Fruit fly (Drosophila melanogaster) whole organism, embryonic: ENCODE results near the gene CG14282.

Source experiments
- BEAF-32 ChIP-seq: fragments of 200-800 bp; sonication (Bioruptor generic); optimal IDR thresholded peaks from 3 replicates; lab custom pipeline; 2017; ENCODE audit warnings: missing biosample characterization, missing genetic modification characterization, mild to moderate bottlenecking, moderate library complexity, missing genetic modification reagents
- CG10209 ChIP-seq: fragments of 200-800 bp; sonication (Bioruptor generic); optimal IDR thresholded peaks from 3 replicates; lab custom pipeline; 2017; ENCODE audit warnings: missing biosample characterization, mild to moderate bottlenecking, missing genetic modification characterization, missing genetic modification reagents
- CG11504 ChIP-seq: fragments of 200-800 bp; sonication (Bioruptor generic); optimal IDR thresholded peaks from 3 replicates; lab custom pipeline; 2019; ENCODE audit warnings: missing biosample characterization, mild to moderate bottlenecking, missing genetic modification characterization, moderate library complexity
- CG11695 ChIP-seq: fragments of 200-800 bp; sonication (Bioruptor generic); IDR thresholded peaks from 3 replicates; pipeline ENCODE4 v1.3.6; 2022; ENCODE audit warnings: missing biosample characterization, missing genetic modification characterization
- CG12391 ChIP-seq: fragments of 200-800 bp; sonication (Bioruptor generic); optimal IDR thresholded peaks from 3 replicates; lab custom pipeline; 2018; ENCODE audit warnings: missing biosample characterization, mild to moderate bottlenecking, missing genetic modification characterization, moderate library complexity
- CG12769 ChIP-seq: fragments of 200-800 bp; sonication (Bioruptor generic); optimal IDR thresholded peaks from 2 replicates; lab custom pipeline; 2019; ENCODE audit warnings: missing biosample characterization, mild to moderate bottlenecking, missing genetic modification characterization, moderate library complexity
- CG13296 ChIP-seq: fragments of 200-800 bp; sonication (Bioruptor generic); optimal IDR thresholded peaks from 3 replicates; lab custom pipeline; 2018; ENCODE audit warnings: missing biosample characterization, mild to moderate bottlenecking, missing genetic modification characterization
- CG15269 ChIP-seq: fragments of 200-800 bp; sonication (Bioruptor generic); optimal IDR thresholded peaks from 2 replicates; lab custom pipeline; 2018; ENCODE audit warnings: missing biosample characterization, mild to moderate bottlenecking, missing genetic modification characterization, moderate library complexity
- CG1603 ChIP-seq: fragments of 200-800 bp; sonication (Bioruptor generic); optimal IDR thresholded peaks from 2 replicates; lab custom pipeline; 2019; ENCODE audit warnings: missing biosample characterization, mild to moderate bottlenecking, missing genetic modification characterization, moderate library complexity
- CG17385 ChIP-seq: fragments of 200-800 bp; sonication (Bioruptor generic); optimal IDR thresholded peaks from 3 replicates; lab custom pipeline; 2018; ENCODE audit warnings: missing biosample characterization, mild to moderate bottlenecking, missing genetic modification characterization
- CG17612 ChIP-seq: fragments of 200-800 bp; sonication (Bioruptor generic); IDR thresholded peaks from 2 replicates; pipeline ENCODE4 v1.3.6; 2022; ENCODE audit warnings: missing biosample characterization, missing genetic modification characterization
- CG18599 ChIP-seq: fragments of 200-800 bp; sonication (Bioruptor generic); optimal IDR thresholded peaks from 3 replicates; lab custom pipeline; 2017; ENCODE audit warnings: missing biosample characterization, missing genetic modification characterization, mild to moderate bottlenecking, moderate library complexity, missing genetic modification reagents
- CG2712 ChIP-seq: fragments of 200-800 bp; optimal IDR thresholded peaks from 3 replicates; lab custom pipeline; 2019; ENCODE audit warnings: missing biosample characterization, mild to moderate bottlenecking, missing genetic modification characterization, moderate library complexity
- CG30403 ChIP-seq: fragments of 200-800 bp; sonication (Bioruptor generic); optimal IDR thresholded peaks from 3 replicates; lab custom pipeline; 2016; ENCODE audit warnings: missing biosample characterization, missing genetic modification characterization
- CG31441 ChIP-seq: fragments of 200-800 bp; sonication (Bioruptor generic); IDR thresholded peaks from 2 replicates; pipeline ENCODE4 v1.3.6; 2022; ENCODE audit warnings: missing biosample characterization, missing genetic modification characterization
- CG34224 ChIP-seq: fragments of 200-800 bp; sonication (Bioruptor generic); IDR thresholded peaks from 3 replicates; pipeline ENCODE4 v1.3.6; 2022; ENCODE audit warnings: missing biosample characterization, missing genetic modification characterization; ENCODE audit not compliant: partially characterized antibody
- CG7839 ChIP-seq: fragments of 200-800 bp; sonication (Bioruptor generic); optimal IDR thresholded peaks from 3 replicates; lab custom pipeline; 2018; ENCODE audit warnings: missing biosample characterization, mild to moderate bottlenecking, missing genetic modification characterization, moderate library complexity
- CG8290 ChIP-seq, 3 experiments: fragments of 200-800 bp; sonication (Bioruptor generic); optimal IDR thresholded peaks; 2 replicates each; lab custom pipeline; 2016 to 2019; ENCODE audit warnings: missing biosample characterization in 3 of 3, missing genetic modification characterization in 3 of 3, mild to moderate bottlenecking in 2 of 3, moderate library complexity in 1 of 3
- CG9727 ChIP-seq: fragments of 200-800 bp; sonication (Bioruptor generic); optimal IDR thresholded peaks from 3 replicates; lab custom pipeline; 2017; ENCODE audit warnings: missing biosample characterization, mild to moderate bottlenecking, missing genetic modification characterization
- CoRest ChIP-seq: fragments of 200-800 bp; sonication (Bioruptor generic); optimal IDR thresholded peaks from 3 replicates; lab custom pipeline; 2018; ENCODE audit warnings: missing biosample characterization, mild to moderate bottlenecking, missing genetic modification characterization, moderate library complexity
- Deaf1 ChIP-seq: fragments of 200-800 bp; optimal IDR thresholded peaks from 3 replicates; lab custom pipeline; 2019; ENCODE audit warnings: missing biosample characterization, mild to moderate bottlenecking, missing genetic modification characterization, moderate library complexity
- ERR ChIP-seq: fragments of 200-800 bp; sonication (Bioruptor generic); optimal IDR thresholded peaks from 2 replicates; lab custom pipeline; 2016; ENCODE audit warnings: missing biosample characterization, missing genetic modification characterization
- Ets97D ChIP-seq: fragments of 200-800 bp; sonication (Bioruptor generic); optimal IDR thresholded peaks from 3 replicates; lab custom pipeline; 2016; ENCODE audit warnings: missing biosample characterization, missing genetic modification characterization
- Fer1 ChIP-seq: fragments of 200-800 bp; sonication (Bioruptor generic); optimal IDR thresholded peaks from 2 replicates; lab custom pipeline; 2017; ENCODE audit warnings: missing biosample characterization, mild to moderate bottlenecking, missing genetic modification characterization
- Fer3 ChIP-seq: fragments of 200-800 bp; sonication (Bioruptor generic); optimal IDR thresholded peaks from 2 replicates; lab custom pipeline; 2018; ENCODE audit warnings: missing biosample characterization, mild to moderate bottlenecking, missing genetic modification characterization, moderate library complexity
- Hmr ChIP-seq: fragments of 200-800 bp; sonication (Bioruptor generic); optimal IDR thresholded peaks from 3 replicates; lab custom pipeline; 2017; ENCODE audit warnings: mild to moderate bottlenecking, missing biosample characterization, missing genetic modification reagents, missing genetic modification characterization
- Hr51 ChIP-seq, 2 experiments: fragments of 200-800 bp; sonication (Bioruptor generic); optimal IDR thresholded peaks; 2 replicates in 1 of 2; 3 replicates in 1 of 2; lab custom pipeline; 2016 to 2018; ENCODE audit warnings: missing biosample characterization in 2 of 2, missing genetic modification characterization in 2 of 2, mild to moderate bottlenecking in 1 of 2, moderate library complexity in 1 of 2
- Hsf ChIP-seq: fragments of 200-800 bp; sonication (Bioruptor generic); optimal IDR thresholded peaks from 3 replicates; lab custom pipeline; 2016; ENCODE audit warnings: missing biosample characterization, missing genetic modification characterization
- Nf-YC ChIP-seq: fragments of 200-800 bp; optimal IDR thresholded peaks from 3 replicates; lab custom pipeline; 2019; ENCODE audit warnings: missing biosample characterization, mild to moderate bottlenecking, missing genetic modification characterization, moderate library complexity
- Oli ChIP-seq: fragments of 200-800 bp; sonication (Bioruptor generic); optimal IDR thresholded peaks from 2 replicates; lab custom pipeline; 2018; ENCODE audit warnings: missing biosample characterization, mild to moderate bottlenecking, missing genetic modification characterization, moderate library complexity
- PHDP ChIP-seq: fragments of 200-800 bp; sonication (Bioruptor generic); optimal IDR thresholded peaks from 3 replicates; lab custom pipeline; 2018; ENCODE audit warnings: missing biosample characterization, mild to moderate bottlenecking, missing genetic modification characterization, moderate library complexity
- Rfx ChIP-seq: fragments of 200-800 bp; sonication (Bioruptor generic); IDR thresholded peaks from 2 replicates; pipeline ENCODE4 v1.3.6; 2022; ENCODE audit warnings: missing biosample characterization, missing genetic modification characterization
- al ChIP-seq: fragments of 200-800 bp; sonication (Bioruptor generic); IDR thresholded peaks from 2 replicates; pipeline ENCODE4 v1.3.6; 2022; ENCODE audit warnings: missing biosample characterization, missing genetic modification characterization
- bigmax ChIP-seq: fragments of 200-800 bp; sonication (Bioruptor generic); optimal IDR thresholded peaks from 2 replicates; lab custom pipeline; 2018; ENCODE audit warnings: missing biosample characterization, mild to moderate bottlenecking, missing genetic modification characterization
- bsh ChIP-seq, 2 experiments: fragments of 200-800 bp; sonication (Bioruptor generic); optimal IDR thresholded peaks; 2 replicates each; lab custom pipeline; 2017 to 2018; ENCODE audit warnings: mild to moderate bottlenecking in 2 of 2, missing biosample characterization in 2 of 2, missing genetic modification characterization in 2 of 2, moderate library complexity in 1 of 2
- fd3F ChIP-seq: fragments of 200-800 bp; sonication (Bioruptor generic); optimal IDR thresholded peaks from 2 replicates; lab custom pipeline; 2018; ENCODE audit warnings: missing biosample characterization, mild to moderate bottlenecking, missing genetic modification characterization, moderate library complexity
- fd64A ChIP-seq: fragments of 200-800 bp; sonication (Bioruptor generic); optimal IDR thresholded peaks from 3 replicates; lab custom pipeline; 2018; ENCODE audit warnings: missing biosample characterization, mild to moderate bottlenecking, missing genetic modification characterization
- gem ChIP-seq: fragments of 200-800 bp; sonication (Bioruptor generic); optimal IDR thresholded peaks from 2 replicates; lab custom pipeline; 2019; ENCODE audit warnings: missing biosample characterization, mild to moderate bottlenecking, missing genetic modification characterization, moderate library complexity
- grau ChIP-seq: fragments of 200-800 bp; optimal IDR thresholded peaks from 3 replicates; lab custom pipeline; 2019; ENCODE audit warnings: missing biosample characterization, mild to moderate bottlenecking, missing genetic modification characterization, moderate library complexity
- hkb ChIP-seq, 2 experiments: fragments of 200-800 bp in 1 of 2; fragments of >200 bp in 1 of 2; sonication (Bioruptor generic) in 1 of 2; IDR thresholded peaks in 1 of 2; optimal IDR thresholded peaks in 1 of 2; 2 replicates each; pipeline versions ENCODE4 v1.3.6 to Lab custom; 2017 to 2022; ENCODE audit warnings: missing biosample characterization in 1 of 2, missing genetic modification characterization in 1 of 2
- ind ChIP-seq: fragments of 200-800 bp; sonication (Bioruptor generic); optimal IDR thresholded peaks from 3 replicates; lab custom pipeline; 2016; ENCODE audit warnings: missing biosample characterization, missing genetic modification characterization
- lab ChIP-seq: fragments of 200-800 bp; sonication (Bioruptor generic); optimal IDR thresholded peaks from 3 replicates; lab custom pipeline; 2017; ENCODE audit warnings: missing biosample characterization, missing genetic modification characterization, mild to moderate bottlenecking, moderate library complexity, missing genetic modification reagents
- lilli ChIP-seq: fragments of 200-800 bp; sonication (Bioruptor generic); optimal IDR thresholded peaks from 3 replicates; lab custom pipeline; 2016; ENCODE audit warnings: missing biosample characterization, missing genetic modification characterization
- lmd ChIP-seq: fragments of 200-800 bp; sonication (Bioruptor generic); IDR thresholded peaks from 2 replicates; pipeline ENCODE4 v1.3.6; 2022; ENCODE audit warnings: missing biosample characterization, missing genetic modification characterization
- pros ChIP-seq: fragments of 200-800 bp; sonication (Bioruptor generic); optimal IDR thresholded peaks from 3 replicates; lab custom pipeline; 2019; ENCODE audit warnings: missing biosample characterization, mild to moderate bottlenecking, missing genetic modification characterization, moderate library complexity
- row ChIP-seq: fragments of 200-800 bp; sonication (Bioruptor generic); IDR thresholded peaks from 3 replicates; pipeline ENCODE4 v1.3.6; 2022; ENCODE audit warnings: missing biosample characterization, missing genetic modification characterization
- tap ChIP-seq: fragments of 200-800 bp; optimal IDR thresholded peaks from 3 replicates; lab custom pipeline; 2019; ENCODE audit warnings: missing biosample characterization, mild to moderate bottlenecking, missing genetic modification characterization, moderate library complexity
- vnd ChIP-seq: fragments of 200-800 bp; sonication (Bioruptor generic); IDR thresholded peaks from 3 replicates; pipeline ENCODE4 v1.3.6; 2022; ENCODE audit warnings: missing biosample characterization, missing genetic modification characterization; ENCODE audit not compliant: partially characterized antibody

CG14282 gene

dm6 chr3R:19187717-19188149, 10.9 kb downstream of the CG14282 start (continued):
- TF ChIP-seq Hmr (peak; percentile 35), lab (peak; percentile 21), CG1603 (tag; lab: Kevin White, UChicago) (peak; percentile 10), CG7839 (peak; percentile 3), CG8290 (GFP tag; optimal IDR thresholded peaks at IDR 0.05; lab: Kevin White, UChicago) (peak; percentile 98), CG8290 (tag; optimal IDR thresholded peaks at IDR 0.05; lab: Kevin White, UChicago) (peak; percentile 76 to 100), Oli (peak; percentile 44), grau (tag; lab: Kevin White, UChicago) (peak; percentile 48), CG10209 (GFP tag; lab: Kevin White, UChicago) (peak; percentile 6), CG12769 (tag; lab: Kevin White, UChicago) (no peak), Hsf (GFP tag; lab: Kevin White, UChicago) (peak; percentile 18), Hr51 (GFP tag; optimal IDR thresholded peaks at IDR 0.05; lab: Kevin White, UChicago) (peak in 1 of 2 experiments; percentile 65), lmd (GFP tag; lab: Robert Waterston, UW) (no peak), lilli (GFP tag; lab: Kevin White, UChicago) (peak; percentile 1), bigmax (GFP tag; lab: Kevin White, UChicago) (no peak), CG2712 (tag; lab: Kevin White, UChicago) (peak; percentile 14), fd64A (GFP tag; lab: Kevin White, UChicago) (no peak), Rfx (GFP tag; lab: Robert Waterston, UW) (no peak), ERR (no peak), CG9727 (GFP tag; lab: Kevin White, UChicago) (no peak), Ets97D (GFP tag; lab: Kevin White, UChicago) (no peak), CG31441 (0 out of 2 replicates have a peak, but pooled peaks have one; percentile 15), BEAF-32 (GFP tag; lab: Kevin White, UChicago) (no peak), ind (GFP tag; lab: Kevin White, UChicago) (peak; percentile 42), Deaf1 (tag; lab: Kevin White, UChicago) (peak; percentile 1), CG13296 (GFP tag; lab: Kevin White, UChicago) (peak; percentile 44), PHDP (tag; lab: Kevin White, UChicago) (peak; percentile 26), row (GFP tag; lab: Robert Waterston, UW) (peak; percentile 68), Fer1 (GFP tag; lab: Kevin White, UChicago) (peak; percentile 19), CG17612 (GFP tag; lab: Robert Waterston, UW) (peak; percentile 98), CoRest (tag; lab: Kevin White, UChicago) (peak; percentile 48), fd3F (GFP tag; lab: Kevin White, UChicago) (peak; percentile 22), CG30403 (GFP tag; lab: Kevin White, UChicago) (peak; percentile 24), tap (peak; percentile 38), CG11504 (tag; lab: Kevin White, UChicago) (peak; percentile 68), CG11695 (GFP tag; lab: Robert Waterston, UW) (0 out of 3 replicates have a peak, but pooled peaks have one; percentile 23), CG12391 (tag; lab: Kevin White, UChicago) (peak; percentile 19), vnd (no peak), CG18599 (GFP tag; lab: Kevin White, UChicago) (peak; percentile 4), Fer3 (tag; lab: Kevin White, UChicago) (peak; percentile 16), hkb (optimal IDR thresholded peaks at IDR 0.05; lab: Kevin White, UChicago) (no peak), hkb (GFP tag; IDR thresholded peaks at IDR 0.05; lab: Robert Waterston, UW) (peak; percentile 40; the same call in 1 of the 2 replicates), pros (GFP tag; lab: Kevin White, UChicago) (peak; percentile 12), CG17385 (GFP tag; lab: Kevin White, UChicago) (peak; percentile 13), gem (tag; lab: Kevin White, UChicago) (peak; percentile 54), al (no peak), CG34224 (GFP tag; lab: Robert Waterston, UW) (no peak), CG15269 (tag; lab: Kevin White, UChicago) (peak; percentile 60), Nf-YC (tag; lab: Kevin White, UChicago) (peak; percentile 55), bsh (GFP tag; optimal IDR thresholded peaks at IDR 0.05; lab: Kevin White, UChicago) (peak in 1 of 2 experiments; percentile 83)
